Worm (Caenorhabditis elegans) whole organism, L3 larva: ENCODE results near the gene asp-19.

Source experiments
- nhr-11 ChIP-seq: fragments of 150-350 bp; optimal IDR thresholded peaks from 2 replicates; lab custom pipeline; 2014; ENCODE audit warnings: missing biosample characterization, missing genetic modification characterization
- nhr-77 ChIP-seq: fragments of 150-350 bp; optimal IDR thresholded peaks from 2 replicates; lab custom pipeline; 2014; ENCODE audit warnings: missing biosample characterization, missing genetic modification characterization
- pha-4 ChIP-seq: fragments of 150-350 bp; optimal IDR thresholded peaks from 2 replicates; lab custom pipeline; 2014; ENCODE audit warnings: missing biosample characterization, missing genetic modification reagents, missing genetic modification characterization
- unc-39 ChIP-seq: sonication (generic microtip); optimal IDR thresholded peaks from 4 replicates; lab custom pipeline; 2017; ENCODE audit warnings: missing biosample characterization, missing genetic modification characterization
- unc-62 ChIP-seq: fragments of 150-350 bp; sonication (generic microtip); optimal IDR thresholded peaks from 4 replicates; lab custom pipeline; 2014; ENCODE audit warnings: missing biosample characterization, missing genetic modification reagents, missing genetic modification characterization
- zag-1 ChIP-seq: fragments of 150-350 bp; optimal IDR thresholded peaks from 2 replicates; lab custom pipeline; 2014; ENCODE audit warnings: missing biosample characterization, missing genetic modification characterization

DNA sequence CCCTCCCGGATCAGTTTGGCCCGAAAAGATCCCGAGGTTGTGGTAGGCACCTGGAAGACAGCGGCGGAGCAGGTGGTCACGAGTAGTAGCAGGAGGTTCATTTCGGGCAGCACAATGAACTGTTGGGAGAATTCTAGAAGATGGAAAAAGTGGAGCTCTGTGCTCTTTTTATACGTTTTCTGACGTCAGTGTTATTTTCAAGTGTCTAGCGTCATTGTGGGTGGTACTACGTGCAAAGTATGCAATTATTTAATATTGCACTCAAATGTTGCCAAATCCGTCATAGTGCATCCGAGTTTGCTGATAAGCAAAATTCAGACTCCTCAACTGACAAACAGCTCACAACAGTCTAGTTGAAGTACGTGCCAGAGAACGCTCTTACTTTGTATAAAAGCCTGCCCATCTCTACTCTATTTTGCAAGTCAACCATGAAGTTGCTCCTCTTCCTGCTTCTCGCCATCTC is 2.4 kb upstream of the asp-19 start, which contains the start of the genes asp-18 and scl-19:
- TF ChIP-seq pha-4 (tag; lab: Kevin White, UChicago) = no peak
- no peak for TF ChIP-seq unc-62
- TF ChIP-seq unc-39 (tag; lab: Kevin White, UChicago) = no peak
- no peak for TF ChIP-seq zag-1 (tag; lab: Kevin White, UChicago)
- TF ChIP-seq nhr-11 (tag; lab: Kevin White, UChicago) = no peak
- no peak for TF ChIP-seq nhr-77
